Fruit fly (Drosophila melanogaster): ENCODE measurements around the gene CG9451.

The CG9451 gene

dm6 chr3L:19503770-19504169, 3.2 kb upstream of the CG9451 start, which contains the start of gene CG9452:
TSS of gene CG9452 (minus strand) at chr3L:19503870.
- TF ChIP-seq bab1 (GFP tag; optimal IDR thresholded peaks at IDR 0.05) (no peak), cic (GFP tag; optimal IDR thresholded peaks at IDR 0.05) (no peak), Crg-1 (GFP tag; optimal IDR thresholded peaks at IDR 0.05) (no peak)

DNA sequence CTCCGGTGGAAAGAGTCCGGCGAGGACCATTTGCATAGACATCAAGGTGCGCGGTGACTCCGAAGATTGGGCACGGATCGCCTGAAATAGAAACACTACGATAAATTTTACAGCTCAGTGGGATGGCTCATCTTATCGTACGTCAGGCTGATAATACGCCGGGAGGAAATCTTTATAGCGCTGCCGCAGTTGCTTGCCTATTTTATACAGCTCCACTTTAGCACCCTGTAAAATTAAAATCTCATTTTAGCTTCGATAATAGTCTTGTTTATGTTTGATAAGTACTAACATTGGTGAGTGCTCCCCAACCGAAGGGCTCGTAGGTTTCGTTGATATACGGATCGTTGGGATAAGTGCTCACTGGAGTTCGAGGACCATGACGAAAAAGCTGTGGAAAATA, 1.3 kb downstream of the CG9451 start:
- TF ChIP-seq CG7045 (GFP tag; optimal IDR thresholded peaks at IDR 0.05) = peak; percentile 66
- TF ChIP-seq CG7101 (tag; optimal IDR thresholded peaks at IDR 0.05) = no peak

dm6 chr3L:19497623-19498022, 3.0 kb downstream of the CG9451 start, which contains the start of gene CG9449:
TSS of gene CG9449 (minus strand) at chr3L:19497723.
- TF ChIP-seq CG7045 (GFP tag; optimal IDR thresholded peaks at IDR 0.05) = no peak
- TF ChIP-seq CG1620 (GFP tag; optimal IDR thresholded peaks at IDR 0.05) = no peak
- no peak for TF ChIP-seq Mnt (GFP tag; optimal IDR thresholded peaks at IDR 0.05)
- no peak for TF ChIP-seq CG14711 (tag; optimal IDR thresholded peaks at IDR 0.05)
- no peak for TF ChIP-seq CG7101 (tag; optimal IDR thresholded peaks at IDR 0.05)
- TF ChIP-seq cnc (optimal IDR thresholded peaks at IDR 0.05) = no peak
- no peak for TF ChIP-seq Clk (GFP tag; optimal IDR thresholded peaks at IDR 0.05)
- no peak for TF ChIP-seq Crg-1 (GFP tag; optimal IDR thresholded peaks at IDR 0.05)
- no peak for TF ChIP-seq pad (GFP tag; optimal IDR thresholded peaks at IDR 0.05)
- TF ChIP-seq cic (GFP tag; optimal IDR thresholded peaks at IDR 0.05) = no peak
- no peak for TF ChIP-seq CG12768 (GFP tag; optimal IDR thresholded peaks at IDR 0.05)
- no peak for TF ChIP-seq Hr96 (GFP tag; optimal IDR thresholded peaks at IDR 0.05)
- TF ChIP-seq ovo (GFP tag; optimal IDR thresholded peaks at IDR 0.05) = no peak
- TF ChIP-seq kay (GFP tag; ENCODE audit: borderline replicate concordance) = no peak
- no peak for TF ChIP-seq toe (GFP tag; optimal IDR thresholded peaks at IDR 0.05)
- no peak for TF ChIP-seq CG5204 (GFP tag; optimal IDR thresholded peaks at IDR 0.05)
- no peak for TF ChIP-seq CG33017 (tag; optimal IDR thresholded peaks at IDR 0.05)
- no peak for TF ChIP-seq bab1 (GFP tag; optimal IDR thresholded peaks at IDR 0.05)
- TF ChIP-seq CG11617 (GFP tag; optimal IDR thresholded peaks at IDR 0.05) = no peak
- no peak for TF ChIP-seq tj (GFP tag; optimal IDR thresholded peaks at IDR 0.05)

- TF ChIP-seq CG14711 (tag; optimal IDR thresholded peaks at IDR 0.05) (no peak), CG5204 (GFP tag; optimal IDR thresholded peaks at IDR 0.05) (no peak), CG7101 (tag; optimal IDR thresholded peaks at IDR 0.05) (no peak), bab1 (GFP tag; optimal IDR thresholded peaks at IDR 0.05) (no peak), tj (GFP tag; optimal IDR thresholded peaks at IDR 0.05) (no peak), toe (GFP tag; optimal IDR thresholded peaks at IDR 0.05) (no peak), Hr96 (GFP tag; optimal IDR thresholded peaks at IDR 0.05) (no peak), CG12768 (GFP tag; optimal IDR thresholded peaks at IDR 0.05) (no peak), pad (GFP tag; optimal IDR thresholded peaks at IDR 0.05) (no peak), Clk (GFP tag; optimal IDR thresholded peaks at IDR 0.05) (no peak), ovo (GFP tag; optimal IDR thresholded peaks at IDR 0.05) (no peak), kay (GFP tag; ENCODE audit: borderline replicate concordance) (no peak), CG11617 (GFP tag; optimal IDR thresholded peaks at IDR 0.05) (no peak), cnc (optimal IDR thresholded peaks at IDR 0.05) (no peak), CG33017 (tag; optimal IDR thresholded peaks at IDR 0.05) (no peak), CG7045 (GFP tag; optimal IDR thresholded peaks at IDR 0.05) (no peak), cic (GFP tag; optimal IDR thresholded peaks at IDR 0.05) (no peak), Crg-1 (GFP tag; optimal IDR thresholded peaks at IDR 0.05) (no peak), Mnt (GFP tag; optimal IDR thresholded peaks at IDR 0.05) (no peak)
Observed at dm6 chr3L:19497135-19497534, 3.5 kb downstream of the CG9451 start.

DNA sequence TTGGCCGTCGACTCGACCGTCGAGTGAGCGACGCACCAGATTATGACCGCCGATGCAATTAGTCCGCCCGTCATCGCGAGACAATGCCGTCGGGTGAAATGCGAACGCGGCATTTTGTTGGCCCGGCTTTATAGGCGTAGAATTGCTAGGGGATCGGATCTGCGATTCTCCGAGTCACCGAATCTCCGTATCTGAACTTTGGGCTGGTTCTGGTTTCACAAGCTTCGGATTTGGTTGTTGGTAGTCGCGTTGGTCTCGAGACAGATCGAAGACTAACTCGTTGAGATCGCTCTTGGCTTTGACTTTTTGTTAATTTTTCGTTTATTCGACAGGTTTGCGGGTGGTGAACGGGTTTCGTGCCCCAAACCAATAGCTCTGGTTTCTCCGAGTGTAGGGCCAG, 4.0 kb downstream of the CG9451 start:
- no peak for TF ChIP-seq CG12768 (GFP tag; optimal IDR thresholded peaks at IDR 0.05)
- no peak for TF ChIP-seq toe (GFP tag; optimal IDR thresholded peaks at IDR 0.05)
- TF ChIP-seq CG1620 (GFP tag; optimal IDR thresholded peaks at IDR 0.05) = no peak
- TF ChIP-seq Mnt (GFP tag; optimal IDR thresholded peaks at IDR 0.05) = no peak
- no peak for TF ChIP-seq ovo (GFP tag; optimal IDR thresholded peaks at IDR 0.05)
- TF ChIP-seq CG7101 (tag; optimal IDR thresholded peaks at IDR 0.05) = no peak
- no peak for TF ChIP-seq CG5204 (GFP tag; optimal IDR thresholded peaks at IDR 0.05)
- no peak for TF ChIP-seq cic (GFP tag; optimal IDR thresholded peaks at IDR 0.05)
- no peak for TF ChIP-seq tj (GFP tag; optimal IDR thresholded peaks at IDR 0.05)
- no peak for TF ChIP-seq CG14711 (tag; optimal IDR thresholded peaks at IDR 0.05)
- TF ChIP-seq CG11617 (GFP tag; optimal IDR thresholded peaks at IDR 0.05) = no peak
- no peak for TF ChIP-seq kay (GFP tag; ENCODE audit: borderline replicate concordance)
- no peak for TF ChIP-seq CG33017 (tag; optimal IDR thresholded peaks at IDR 0.05)
- TF ChIP-seq cnc (optimal IDR thresholded peaks at IDR 0.05) = no peak
- TF ChIP-seq Crg-1 (GFP tag; optimal IDR thresholded peaks at IDR 0.05) = no peak

DNA sequence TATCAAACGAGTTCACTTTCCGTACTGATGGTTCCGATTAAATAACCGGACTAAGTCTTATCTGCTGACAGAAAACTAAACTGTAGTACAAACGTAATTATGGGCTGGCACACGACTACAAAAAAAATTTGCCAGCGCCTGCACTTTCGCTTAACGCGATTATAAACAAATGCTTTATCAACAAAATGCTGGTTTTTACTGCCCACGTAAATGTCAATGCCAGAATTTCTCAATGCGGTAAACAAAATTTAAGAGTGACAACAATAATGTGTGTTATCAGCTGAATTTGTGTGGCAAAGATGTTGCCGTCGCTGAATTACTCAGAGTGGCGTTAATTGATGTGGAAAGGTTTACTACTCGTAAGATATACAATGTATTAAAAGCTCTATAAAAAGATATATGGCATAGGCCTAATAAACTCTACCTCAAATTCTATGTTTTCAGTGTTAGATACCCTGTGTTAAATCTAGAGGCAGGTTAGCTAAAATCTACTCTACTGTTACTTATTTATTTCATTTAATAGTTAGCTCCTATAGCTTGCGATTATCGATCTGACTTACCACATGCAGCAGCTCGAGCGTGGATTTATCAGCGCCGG, 4.5 kb downstream of the CG9451 start:
- TF ChIP-seq CG11617 (GFP tag; optimal IDR thresholded peaks at IDR 0.05) (no peak), Mnt (GFP tag; optimal IDR thresholded peaks at IDR 0.05) (no peak), cnc (optimal IDR thresholded peaks at IDR 0.05) (no peak), kay (GFP tag; ENCODE audit: borderline replicate concordance) (peak; percentile 81), tj (GFP tag; optimal IDR thresholded peaks at IDR 0.05) (peak; percentile 96), ovo (GFP tag; optimal IDR thresholded peaks at IDR 0.05) (no peak), CG1620 (GFP tag; optimal IDR thresholded peaks at IDR 0.05) (no peak), CG7101 (tag; optimal IDR thresholded peaks at IDR 0.05) (peak; percentile 10), Crg-1 (GFP tag; optimal IDR thresholded peaks at IDR 0.05) (no peak), CG7045 (GFP tag; optimal IDR thresholded peaks at IDR 0.05) (peak; percentile 60), Clk (GFP tag; optimal IDR thresholded peaks at IDR 0.05) (no peak), toe (GFP tag; optimal IDR thresholded peaks at IDR 0.05) (no peak), CG5204 (GFP tag; optimal IDR thresholded peaks at IDR 0.05) (no peak), bab1 (GFP tag; optimal IDR thresholded peaks at IDR 0.05) (no peak), CG33017 (tag; optimal IDR thresholded peaks at IDR 0.05) (no peak), CG12768 (GFP tag; optimal IDR thresholded peaks at IDR 0.05) (peak; percentile 28), Hr96 (GFP tag; optimal IDR thresholded peaks at IDR 0.05) (no peak), pad (GFP tag; optimal IDR thresholded peaks at IDR 0.05) (peak; percentile 9), CG14711 (tag; optimal IDR thresholded peaks at IDR 0.05) (peak; percentile 27), cic (GFP tag; optimal IDR thresholded peaks at IDR 0.05) (peak; percentile 75)

Measured in whole organism, adult.